Fruit fly (Drosophila melanogaster): ENCODE data around the gene CG32547.
A peak's percentile ranks its signal among the peaks of the same experiment; 100 is the strongest.

The CG32547 gene

dm6 chrX:18515205-18515921, 36.1 kb upstream of the CG32547 start, which contains the start of the genes Bx and HisRS (continued):
- TF ChIP-seq NC2α (GFP tag; optimal IDR thresholded peaks at IDR 0.05) = no peak
- TF ChIP-seq bbx (GFP tag; IDR thresholded peaks at IDR 0.05; ENCODE audit: partially characterized antibody) = no peak
- TF ChIP-seq nau (GFP tag; optimal IDR thresholded peaks at IDR 0.05) = no peak
- TF ChIP-seq CG31441 (GFP tag; IDR thresholded peaks at IDR 0.05) = no peak
- TF ChIP-seq tna (GFP tag; IDR thresholded peaks at IDR 0.05; ENCODE audit: partially characterized antibody) = no peak
- TF ChIP-seq ind (GFP tag; optimal IDR thresholded peaks at IDR 0.05) = no peak
- no peak for TF ChIP-seq CG18599 (GFP tag; optimal IDR thresholded peaks at IDR 0.05)
- TF ChIP-seq CG1233 (GFP tag; optimal IDR thresholded peaks at IDR 0.05) = no peak
- no peak for TF ChIP-seq CG4707 (GFP tag; optimal IDR thresholded peaks at IDR 0.05)
- no peak for TF ChIP-seq Trl (optimal IDR thresholded peaks at IDR 0.05)
- no peak for TF ChIP-seq Trl (GFP tag; optimal IDR thresholded peaks at IDR 0.05)
- TF ChIP-seq Sry-β (GFP tag; optimal IDR thresholded peaks at IDR 0.05) = no peak
- no peak for TF ChIP-seq cg (GFP tag; optimal IDR thresholded peaks at IDR 0.05)
- TF ChIP-seq CG10979 (tag; optimal IDR thresholded peaks at IDR 0.05) = no peak
- TF ChIP-seq croc (GFP tag; conservative IDR thresholded peaks at IDR 0.05) = no peak
- peak; percentile 20 for TF ChIP-seq Mad (GFP tag; optimal IDR thresholded peaks at IDR 0.05)
- no peak for TF ChIP-seq klu (GFP tag; IDR thresholded peaks at IDR 0.05)
- peak; percentile 19; the same call in 1 of the 3 replicates for TF ChIP-seq CG34422 (GFP tag; IDR thresholded peaks at IDR 0.05)
- TF ChIP-seq CG8359 (GFP tag; optimal IDR thresholded peaks at IDR 0.05; ENCODE audit: borderline replicate concordance) = no peak
- TF ChIP-seq CG13894 (tag; optimal IDR thresholded peaks at IDR 0.05) = peak; percentile 2
- no peak for TF ChIP-seq CG3163 (GFP tag; optimal IDR thresholded peaks at IDR 0.05)
- no peak for TF ChIP-seq disco-r (GFP tag; optimal IDR thresholded peaks at IDR 0.05)
- no peak for TF ChIP-seq lov (optimal IDR thresholded peaks at IDR 0.05)
- no peak for TF ChIP-seq lov (GFP tag; IDR thresholded peaks at IDR 0.05)
- TF ChIP-seq CG6813 (GFP tag; optimal IDR thresholded peaks at IDR 0.05) = no peak
- TF ChIP-seq dmrt11E (tag; optimal IDR thresholded peaks at IDR 0.05) = no peak
- TF ChIP-seq kni (GFP tag; optimal IDR thresholded peaks at IDR 0.05) = no peak
- no peak for TF ChIP-seq HLH3B (GFP tag; IDR thresholded peaks at IDR 0.05)
- no peak for TF ChIP-seq sob (GFP tag; IDR thresholded peaks at IDR 0.05)
- TF ChIP-seq CG9876 (GFP tag; optimal IDR thresholded peaks at IDR 0.05) = no peak
- TF ChIP-seq Rfx (GFP tag; IDR thresholded peaks at IDR 0.05) = peak; percentile 38
- TF ChIP-seq her (GFP tag; optimal IDR thresholded peaks at IDR 0.05) = no peak
- TF ChIP-seq CG14014 (GFP tag; IDR thresholded peaks at IDR 0.05) = no peak
- no peak for TF ChIP-seq ase (GFP tag; IDR thresholded peaks at IDR 0.05)
- TF ChIP-seq Drgx (GFP tag; IDR thresholded peaks at IDR 0.05) = no peak
- TF ChIP-seq gcm2 (GFP tag; optimal IDR thresholded peaks at IDR 0.05) = no peak
- no peak for TF ChIP-seq CG17568 (GFP tag; optimal IDR thresholded peaks at IDR 0.05)
- TF ChIP-seq Atf6 (GFP tag; IDR thresholded peaks at IDR 0.05) = no peak
- peak; percentile 42 for TF ChIP-seq CG15514 (GFP tag; optimal IDR thresholded peaks at IDR 0.05)
- no peak for TF ChIP-seq toy (GFP tag; IDR thresholded peaks at IDR 0.05)
- TF ChIP-seq Hr3 (GFP tag; optimal IDR thresholded peaks at IDR 0.05) = no peak
- peak; percentile 82 for TF ChIP-seq gfzf (GFP tag; optimal IDR thresholded peaks at IDR 0.05)
- TF ChIP-seq crp (GFP tag; optimal IDR thresholded peaks at IDR 0.05) = peak in 1 of 2 experiments; percentile 51
- no peak for TF ChIP-seq CG8281 (tag; optimal IDR thresholded peaks at IDR 0.05)
- no peak for TF ChIP-seq Aef1 (GFP tag; IDR thresholded peaks at IDR 0.05)
- TF ChIP-seq vvl (GFP tag; IDR thresholded peaks at IDR 0.05) = peak; percentile 23
- TF ChIP-seq pum (GFP tag; optimal IDR thresholded peaks at IDR 0.05) = no peak
- no peak for TF ChIP-seq lmd (GFP tag; IDR thresholded peaks at IDR 0.05)
- TF ChIP-seq Hr78 (GFP tag; optimal IDR thresholded peaks at IDR 0.05) = no peak
- TF ChIP-seq insv (GFP tag; optimal IDR thresholded peaks at IDR 0.05) = no peak

Measured in whole organism, embryonic.